Fruit fly (Drosophila melanogaster) whole organism, embryonic: Measurements from ENCODE around the gene Phyhd1.

Source experiments
- BEAF-32 ChIP-seq: fragments of 200-800 bp; sonication (Bioruptor generic); optimal IDR thresholded peaks from 3 replicates; lab custom pipeline; 2017; ENCODE audit warnings: missing biosample characterization, missing genetic modification characterization, mild to moderate bottlenecking, moderate library complexity, missing genetic modification reagents
- Blimp-1 ChIP-seq: fragments of 200-800 bp; sonication (Bioruptor generic); optimal IDR thresholded peaks from 3 replicates; lab custom pipeline; 2018; ENCODE audit warnings: missing biosample characterization, missing genetic modification characterization, mild to moderate bottlenecking, moderate library complexity, missing genetic modification reagents
- Bteb2 ChIP-seq: fragments of 200-800 bp; sonication (Bioruptor generic); optimal IDR thresholded peaks from 2 replicates; lab custom pipeline; 2016; ENCODE audit warnings: missing biosample characterization, missing genetic modification characterization
- CG10979 ChIP-seq: fragments of 200-800 bp; sonication (Bioruptor generic); optimal IDR thresholded peaks from 2 replicates; lab custom pipeline; 2018; ENCODE audit warnings: missing biosample characterization, mild to moderate bottlenecking, missing genetic modification characterization, moderate library complexity
- CG11398 ChIP-seq: fragments of 200-800 bp; sonication (Bioruptor generic); optimal IDR thresholded peaks from 2 replicates; lab custom pipeline; 2016; ENCODE audit warnings: missing biosample characterization, missing genetic modification characterization
- CG13775 ChIP-seq: fragments of 200-800 bp; sonication (Bioruptor generic); optimal IDR thresholded peaks from 3 replicates; lab custom pipeline; 2017; ENCODE audit warnings: missing biosample characterization, mild to moderate bottlenecking, missing genetic modification characterization
- CG16815 ChIP-seq: fragments of 200-800 bp; sonication (Bioruptor generic); optimal IDR thresholded peaks from 3 replicates; lab custom pipeline; 2017; ENCODE audit warnings: missing biosample characterization, mild to moderate bottlenecking, missing genetic modification characterization
- CG17912 ChIP-seq: fragments of 200-800 bp; sonication (Bioruptor generic); optimal IDR thresholded peaks from 2 replicates; lab custom pipeline; 2018; ENCODE audit warnings: missing biosample characterization, mild to moderate bottlenecking, missing genetic modification characterization
- CG2120 ChIP-seq: fragments of 200-800 bp; sonication (Bioruptor generic); optimal IDR thresholded peaks from 3 replicates; lab custom pipeline; 2016; ENCODE audit warnings: missing biosample characterization, missing genetic modification characterization
- CG2199 ChIP-seq: fragments of 200-800 bp; sonication (Bioruptor generic); IDR thresholded peaks from 3 replicates; pipeline ENCODE4 v1.3.6; 2022; ENCODE audit warnings: missing biosample characterization, missing genetic modification characterization
- CG2202 ChIP-seq: fragments of 200-800 bp; sonication (Bioruptor generic); optimal IDR thresholded peaks from 2 replicates; lab custom pipeline; 2018; ENCODE audit warnings: missing biosample characterization, mild to moderate bottlenecking, missing genetic modification characterization
- CG34376 ChIP-seq: fragments of 200-800 bp; sonication (Bioruptor generic); optimal IDR thresholded peaks from 2 replicates; lab custom pipeline; 2018; ENCODE audit warnings: missing biosample characterization, mild to moderate bottlenecking, missing genetic modification characterization
- CG5245 ChIP-seq: fragments of 200-800 bp; sonication (Bioruptor generic); optimal IDR thresholded peaks from 3 replicates; lab custom pipeline; 2016; ENCODE audit warnings: missing biosample characterization, missing genetic modification characterization
- CG6683 ChIP-seq: fragments of 200-800 bp; sonication (Bioruptor generic); optimal IDR thresholded peaks from 2 replicates; lab custom pipeline; 2017; ENCODE audit warnings: missing biosample characterization, mild to moderate bottlenecking, missing genetic modification characterization, missing genetic modification reagents
- CG6791 ChIP-seq: fragments of 200-800 bp; sonication (Bioruptor generic); IDR thresholded peaks from 3 replicates; pipeline ENCODE4 v1.3.6; 2022; ENCODE audit warnings: missing biosample characterization, missing genetic modification characterization; ENCODE audit not compliant: partially characterized antibody
- CG9609 ChIP-seq: fragments of 200-800 bp; sonication (Bioruptor generic); optimal IDR thresholded peaks from 3 replicates; lab custom pipeline; 2016; ENCODE audit warnings: missing biosample characterization, missing genetic modification characterization
- Camta ChIP-seq: fragments of 200-800 bp; sonication (Bioruptor generic); optimal IDR thresholded peaks from 2 replicates; lab custom pipeline; 2016; ENCODE audit warnings: missing biosample characterization, missing genetic modification characterization
- CoRest ChIP-seq: fragments of 200-800 bp; sonication (Bioruptor generic); optimal IDR thresholded peaks from 3 replicates; lab custom pipeline; 2018; ENCODE audit warnings: missing biosample characterization, mild to moderate bottlenecking, missing genetic modification characterization, moderate library complexity
- Dad ChIP-seq: fragments of 200-800 bp; sonication (Bioruptor generic); optimal IDR thresholded peaks from 3 replicates; lab custom pipeline; 2016; ENCODE audit warnings: missing biosample characterization, missing genetic modification characterization
- Hsf ChIP-seq: fragments of 200-800 bp; sonication (Bioruptor generic); optimal IDR thresholded peaks from 3 replicates; lab custom pipeline; 2016; ENCODE audit warnings: missing biosample characterization, missing genetic modification characterization
- Myb ChIP-seq: fragments of 200-800 bp; sonication (Bioruptor generic); optimal IDR thresholded peaks from 2 replicates; lab custom pipeline; 2016; ENCODE audit warnings: missing biosample characterization, missing genetic modification characterization
- PHDP ChIP-seq: fragments of 200-800 bp; sonication (Bioruptor generic); optimal IDR thresholded peaks from 3 replicates; lab custom pipeline; 2018; ENCODE audit warnings: missing biosample characterization, mild to moderate bottlenecking, missing genetic modification characterization, moderate library complexity
- Scr ChIP-seq: fragments of 200-800 bp; sonication (Bioruptor generic); IDR thresholded peaks from 2 replicates; pipeline ENCODE4 v1.3.6; 2022; ENCODE audit warnings: missing biosample characterization, missing genetic modification characterization; ENCODE audit not compliant: partially characterized antibody
- Sry-δ ChIP-seq: fragments of 200-800 bp; sonication (Bioruptor generic); optimal IDR thresholded peaks from 2 replicates; lab custom pipeline; 2016; ENCODE audit warnings: missing biosample characterization, missing genetic modification characterization
- Trl ChIP-seq, 3 experiments: fragments of >200 bp in 2 of 3; fragments of 200-800 bp in 1 of 3; sonication (Bioruptor generic) in 1 of 3; optimal IDR thresholded peaks; 2 replicates in 1 of 3; 3 replicates in 2 of 3; lab custom pipeline; 2016 to 2017; ENCODE audit warnings: missing biosample characterization in 1 of 3, missing genetic modification characterization in 1 of 3
- Xbp1 ChIP-seq: fragments of 200-800 bp; sonication (Bioruptor generic); optimal IDR thresholded peaks from 3 replicates; lab custom pipeline; 2016; ENCODE audit warnings: missing biosample characterization, mild to moderate bottlenecking, missing genetic modification characterization
- amos ChIP-seq: fragments of 200-800 bp; sonication (Bioruptor generic); IDR thresholded peaks from 2 replicates; pipeline ENCODE4 v1.3.6; 2022; ENCODE audit warnings: missing biosample characterization, missing genetic modification characterization; ENCODE audit not compliant: partially characterized antibody
- bcd ChIP-seq: fragments of 200-800 bp; sonication (Bioruptor generic); optimal IDR thresholded peaks from 2 replicates; lab custom pipeline; 2017; ENCODE audit warnings: missing biosample characterization, mild to moderate bottlenecking, missing genetic modification characterization
- bigmax ChIP-seq: fragments of 200-800 bp; sonication (Bioruptor generic); optimal IDR thresholded peaks from 2 replicates; lab custom pipeline; 2018; ENCODE audit warnings: missing biosample characterization, mild to moderate bottlenecking, missing genetic modification characterization
- chn ChIP-seq: fragments of 200-800 bp; sonication (Bioruptor generic); optimal IDR thresholded peaks from 2 replicates; lab custom pipeline; 2016; ENCODE audit warnings: missing biosample characterization, missing genetic modification characterization
- dysf ChIP-seq: fragments of 200-800 bp; sonication (Bioruptor generic); IDR thresholded peaks from 3 replicates; pipeline ENCODE4 v1.3.6; 2022; ENCODE audit warnings: missing biosample characterization, missing genetic modification characterization
- emc ChIP-seq: fragments of 200-800 bp; sonication (Bioruptor generic); optimal IDR thresholded peaks from 2 replicates; lab custom pipeline; 2016; ENCODE audit warnings: missing biosample characterization, missing genetic modification characterization
- exex ChIP-seq: fragments of 200-800 bp; sonication (Bioruptor generic); optimal IDR thresholded peaks from 4 replicates; lab custom pipeline; 2018; ENCODE audit warnings: missing biosample characterization, mild to moderate bottlenecking, missing genetic modification characterization, moderate library complexity
- gfzf ChIP-seq: fragments of 200-800 bp; sonication (Bioruptor generic); optimal IDR thresholded peaks from 2 replicates; lab custom pipeline; 2016; ENCODE audit warnings: missing biosample characterization, mild to moderate bottlenecking, missing genetic modification characterization, moderate library complexity
- grn ChIP-seq: fragments of 200-800 bp; sonication (Bioruptor generic); optimal IDR thresholded peaks from 3 replicates; lab custom pipeline; 2017; ENCODE audit warnings: missing biosample characterization, missing genetic modification characterization
- gro ChIP-seq: fragments of 200-800 bp; sonication (Bioruptor generic); optimal IDR thresholded peaks from 2 replicates; lab custom pipeline; 2016; ENCODE audit warnings: missing biosample characterization, missing genetic modification characterization
- her ChIP-seq: fragments of 200-800 bp; sonication (Bioruptor generic); optimal IDR thresholded peaks from 2 replicates; lab custom pipeline; 2016; ENCODE audit warnings: missing biosample characterization, missing genetic modification characterization
- insv ChIP-seq, 2 experiments: fragments of 200-800 bp; sonication (Bioruptor generic); optimal IDR thresholded peaks; 3 replicates each; lab custom pipeline; 2016 to 2018; ENCODE audit warnings: missing biosample characterization in 2 of 2, missing genetic modification characterization in 2 of 2
- lola ChIP-seq, 3 experiments: fragments of >200 bp in 2 of 3; fragments of 200-800 bp in 1 of 3; sonication (Bioruptor generic) in 1 of 3; optimal IDR thresholded peaks; 2 replicates each; lab custom pipeline; 2017 to 2019; ENCODE audit warnings: missing biosample characterization in 3 of 3, missing genetic modification characterization in 3 of 3, mild to moderate bottlenecking in 1 of 3, moderate library complexity in 1 of 3
- nmo ChIP-seq: fragments of 200-800 bp; sonication (Bioruptor generic); optimal IDR thresholded peaks from 2 replicates; lab custom pipeline; 2018; ENCODE audit warnings: missing biosample characterization, mild to moderate bottlenecking, missing genetic modification characterization, moderate library complexity
- phol ChIP-seq: fragments of 200-800 bp; sonication (Bioruptor generic); optimal IDR thresholded peaks from 3 replicates; lab custom pipeline; 2018; ENCODE audit warnings: missing biosample characterization, mild to moderate bottlenecking, missing genetic modification characterization, moderate library complexity
- stwl ChIP-seq: fragments of 200-800 bp; sonication (Bioruptor generic); optimal IDR thresholded peaks from 3 replicates; lab custom pipeline; 2018; ENCODE audit warnings: missing biosample characterization, mild to moderate bottlenecking, missing genetic modification characterization, moderate library complexity
- tio ChIP-seq: fragments of 200-800 bp; sonication (Bioruptor generic); optimal IDR thresholded peaks from 2 replicates; lab custom pipeline; 2017; ENCODE audit warnings: missing biosample characterization, missing genetic modification characterization, inconsistent platforms
- tll ChIP-seq, 2 experiments: fragments of 200-800 bp in 1 of 2; fragments of >200 bp in 1 of 2; sonication (Bioruptor generic) in 1 of 2; optimal IDR thresholded peaks; 2 replicates each; lab custom pipeline; 2017 to 2019; ENCODE audit warnings: missing biosample characterization in 2 of 2, missing genetic modification characterization in 2 of 2, mild to moderate bottlenecking in 1 of 2, moderate library complexity in 1 of 2
- trem ChIP-seq: fragments of 200-800 bp; optimal IDR thresholded peaks from 3 replicates; lab custom pipeline; 2019; ENCODE audit warnings: missing biosample characterization, mild to moderate bottlenecking, missing genetic modification characterization, moderate library complexity
- trh ChIP-seq: fragments of 200-800 bp; sonication (Bioruptor generic); optimal IDR thresholded peaks from 2 replicates; lab custom pipeline; 2016; ENCODE audit warnings: missing biosample characterization, missing genetic modification characterization
- vfl ChIP-seq: fragments of 200-800 bp; sonication (Bioruptor generic); optimal IDR thresholded peaks from 2 replicates; lab custom pipeline; 2016; ENCODE audit warnings: missing biosample characterization, missing genetic modification characterization
- vvl ChIP-seq: fragments of 200-800 bp; sonication (Bioruptor generic); IDR thresholded peaks from 2 replicates; pipeline ENCODE4 v1.3.6; 2022; ENCODE audit warnings: missing biosample characterization, missing genetic modification characterization
- zen ChIP-seq: fragments of 200-800 bp; sonication (Bioruptor generic); optimal IDR thresholded peaks from 3 replicates; lab custom pipeline; 2018; ENCODE audit warnings: missing biosample characterization, mild to moderate bottlenecking, missing genetic modification characterization, moderate library complexity

Phyhd1 gene

dm6 chr3R:10675101-10675500 lies 5.6 kb downstream of the Phyhd1 start (continued):
- TF ChIP-seq CG16815 (GFP tag; lab: Kevin White, UChicago) (no peak), gfzf (GFP tag; lab: Kevin White, UChicago) (peak; percentile 55), Hsf (GFP tag; lab: Kevin White, UChicago) (peak; percentile 24), BEAF-32 (GFP tag; lab: Kevin White, UChicago) (peak; percentile 87), nmo (peak; percentile 53), Blimp-1 (GFP tag; lab: Kevin White, UChicago) (peak; percentile 17), trh (GFP tag; lab: Kevin White, UChicago) (no peak), Camta (peak; percentile 41), vvl (GFP tag; lab: Robert Waterston, UW) (peak; percentile 67), phol (tag; lab: Kevin White, UChicago) (peak; percentile 58), grn (GFP tag; lab: Kevin White, UChicago) (peak; percentile 50), CG9609 (GFP tag; lab: Kevin White, UChicago) (peak; percentile 30), Xbp1 (GFP tag; lab: Kevin White, UChicago) (peak; percentile 35), bcd (GFP tag; lab: Kevin White, UChicago) (peak; percentile 73), Sry-δ (peak; percentile 52), zen (tag; lab: Kevin White, UChicago) (peak; percentile 40), CG2199 (GFP tag; lab: Robert Waterston, UW) (peak; percentile 62; the same call in 2 of the 3 replicates), exex (tag; lab: Kevin White, UChicago) (peak; percentile 22), emc (GFP tag; lab: Kevin White, UChicago) (no peak), vfl (GFP tag; lab: Kevin White, UChicago) (peak; percentile 16), CG6791 (GFP tag; lab: Robert Waterston, UW) (peak; percentile 77; the same call in 2 of the 3 replicates), Dad (GFP tag; lab: Kevin White, UChicago) (peak; percentile 20), CG10979 (tag; lab: Kevin White, UChicago) (peak; percentile 35), gro (peak; percentile 83), CG6683 (GFP tag; lab: Kevin White, UChicago) (peak; percentile 67), bigmax (GFP tag; lab: Kevin White, UChicago) (no peak), CG2202 (tag; lab: Kevin White, UChicago) (no peak), Scr (GFP tag; lab: Robert Waterston, UW) (peak; percentile 75), chn (GFP tag; lab: Kevin White, UChicago) (no peak), CoRest (tag; lab: Kevin White, UChicago) (peak; percentile 54), Bteb2 (GFP tag; lab: Kevin White, UChicago) (peak; percentile 24), CG13775 (GFP tag; lab: Kevin White, UChicago) (no peak), lola (GFP tag; optimal IDR thresholded peaks at IDR 0.05; lab: Kevin White, UChicago) (peak in 1 of 3 experiments; percentile 13), Trl (optimal IDR thresholded peaks at IDR 0.05; lab: Kevin White, UChicago) (no peak), Trl (GFP tag; optimal IDR thresholded peaks at IDR 0.05; lab: Kevin White, UChicago) (peak; percentile 66), tio (no peak), CG11398 (no peak), trem (tag; lab: Kevin White, UChicago) (peak; percentile 76), PHDP (tag; lab: Kevin White, UChicago) (peak; percentile 31), tll (GFP tag; optimal IDR thresholded peaks at IDR 0.05; lab: Kevin White, UChicago) (no peak), her (GFP tag; lab: Kevin White, UChicago) (peak; percentile 53), CG17912 (peak; percentile 3), stwl (tag; lab: Kevin White, UChicago) (peak; percentile 85), insv (GFP tag; optimal IDR thresholded peaks at IDR 0.05; lab: Kevin White, UChicago) (peak in 1 of 2 experiments; percentile 64), CG2120 (GFP tag; lab: Kevin White, UChicago) (peak; percentile 62), Myb (GFP tag; lab: Kevin White, UChicago) (peak; percentile 95), amos (GFP tag; lab: Robert Waterston, UW) (peak; percentile 93), CG5245 (GFP tag; lab: Kevin White, UChicago) (no peak), CG34376 (GFP tag; lab: Kevin White, UChicago) (peak; percentile 33), dysf (GFP tag; lab: Robert Waterston, UW) (no peak)
